Worm (Caenorhabditis elegans) whole organism, mixed stage, embryonic: ENCODE results near the gene spon-1.

Experiments used
- M03D4.4 ChIP-seq: sonication (generic microtip); optimal IDR thresholded peaks from 2 replicates; lab custom pipeline; 2017; ENCODE audit warnings: mild to moderate bottlenecking, missing genetic modification characterization, missing compliant biosample characterization
- bed-3 ChIP-seq: fragments of 200-800 bp; sonication (Bioruptor generic); optimal IDR thresholded peaks from 3 replicates; lab custom pipeline; 2018; ENCODE audit warnings: mild to moderate bottlenecking, missing genetic modification characterization, moderate library complexity, missing compliant biosample characterization
- blmp-1 ChIP-seq: fragments of 150-350 bp; optimal IDR thresholded peaks from 2 replicates; lab custom pipeline; 2014; ENCODE audit warnings: missing biosample characterization, missing genetic modification characterization
- ceh-39 ChIP-seq: fragments of 150-350 bp; optimal IDR thresholded peaks from 2 replicates; lab custom pipeline; 2014; ENCODE audit warnings: missing biosample characterization, missing genetic modification characterization
- ceh-43 ChIP-seq: fragments of 200-800 bp; sonication (Bioruptor generic); optimal IDR thresholded peaks from 2 replicates; lab custom pipeline; 2018; ENCODE audit warnings: mild to moderate bottlenecking, missing genetic modification characterization, moderate library complexity, missing compliant biosample characterization
- ceh-83 ChIP-seq: fragments of 200-800 bp; sonication (Bioruptor generic); optimal IDR thresholded peaks from 2 replicates; lab custom pipeline; 2018; ENCODE audit warnings: mild to moderate bottlenecking, missing genetic modification characterization, missing compliant biosample characterization
- ces-1 ChIP-seq: fragments of 150-350 bp; optimal IDR thresholded peaks from 2 replicates; lab custom pipeline; 2014; ENCODE audit warnings: missing biosample characterization, missing genetic modification reagents, missing genetic modification characterization
- cnd-1 ChIP-seq: fragments of 200-800 bp; sonication (Bioruptor generic); optimal IDR thresholded peaks from 2 replicates; lab custom pipeline; 2018; ENCODE audit warnings: mild to moderate bottlenecking, missing genetic modification characterization, missing compliant biosample characterization
- drap-1 ChIP-seq: fragments of 200-800 bp; sonication (Bioruptor generic); optimal IDR thresholded peaks from 3 replicates; lab custom pipeline; 2018; ENCODE audit warnings: mild to moderate bottlenecking, missing genetic modification characterization, missing compliant biosample characterization
- elt-3 ChIP-seq: fragments of 150-350 bp; optimal IDR thresholded peaks from 2 replicates; lab custom pipeline; 2014; ENCODE audit warnings: missing biosample characterization, missing genetic modification characterization
- flh-1 ChIP-seq: fragments of 200-800 bp; sonication (Bioruptor generic); optimal IDR thresholded peaks from 2 replicates; lab custom pipeline; 2018; ENCODE audit warnings: mild to moderate bottlenecking, missing genetic modification characterization, moderate library complexity, missing compliant biosample characterization
- ham-2 ChIP-seq: fragments of 200-800 bp; sonication (Bioruptor generic); optimal IDR thresholded peaks from 2 replicates; lab custom pipeline; 2018; ENCODE audit warnings: mild to moderate bottlenecking, missing genetic modification characterization, missing compliant biosample characterization
- lin-13 ChIP-seq: fragments of 150-350 bp; optimal IDR thresholded peaks from 2 replicates; lab custom pipeline; 2014; ENCODE audit warnings: missing biosample characterization, missing genetic modification characterization
- lsy-2 ChIP-seq: fragments of 150-350 bp; optimal IDR thresholded peaks from 2 replicates; lab custom pipeline; 2014; ENCODE audit warnings: missing biosample characterization, missing genetic modification characterization
- mab-5 ChIP-seq: fragments of 150-350 bp; optimal IDR thresholded peaks from 2 replicates; lab custom pipeline; 2014; ENCODE audit warnings: missing biosample characterization, missing genetic modification characterization
- mep-1 ChIP-seq: fragments of 150-350 bp; optimal IDR thresholded peaks from 2 replicates; lab custom pipeline; 2017; ENCODE audit warnings: missing biosample characterization, missing genetic modification reagents, missing genetic modification characterization, inconsistent platforms
- mls-2 ChIP-seq: sonication (generic microtip); optimal IDR thresholded peaks from 2 replicates; lab custom pipeline; 2016; ENCODE audit warnings: mild to moderate bottlenecking, missing genetic modification characterization, moderate library complexity, missing compliant biosample characterization
- nhr-12 ChIP-seq: fragments of 150-350 bp; optimal IDR thresholded peaks from 2 replicates; lab custom pipeline; 2014; ENCODE audit warnings: missing biosample characterization, missing genetic modification characterization
- nhr-2 ChIP-seq: fragments of 150-350 bp; optimal IDR thresholded peaks from 2 replicates; lab custom pipeline; 2014; ENCODE audit warnings: missing biosample characterization, missing genetic modification characterization
- nhr-237 ChIP-seq: fragments of 150-350 bp; optimal IDR thresholded peaks from 2 replicates; lab custom pipeline; 2014; ENCODE audit warnings: missing biosample characterization, missing genetic modification characterization
- nhr-28 ChIP-seq: fragments of 150-350 bp; optimal IDR thresholded peaks from 2 replicates; lab custom pipeline; 2014; ENCODE audit warnings: missing biosample characterization, missing genetic modification characterization
- nhr-76 ChIP-seq: sonication (generic microtip); optimal IDR thresholded peaks from 2 replicates; lab custom pipeline; 2017; ENCODE audit warnings: missing biosample characterization, missing genetic modification characterization
- pha-4 ChIP-seq: fragments of 150-350 bp; optimal IDR thresholded peaks from 2 replicates; lab custom pipeline; 2018; ENCODE audit warnings: missing biosample characterization, missing genetic modification reagents, missing genetic modification characterization
- sem-2 ChIP-seq: fragments of 200-800 bp; sonication (Bioruptor generic); optimal IDR thresholded peaks from 2 replicates; lab custom pipeline; 2018; ENCODE audit warnings: mild to moderate bottlenecking, missing genetic modification characterization, missing compliant biosample characterization
- snpc-4 ChIP-seq: fragments of 150-350 bp; optimal IDR thresholded peaks from 2 replicates; lab custom pipeline; 2014; ENCODE audit warnings: missing biosample characterization, missing genetic modification characterization
- sptf-1 ChIP-seq: sonication (generic microtip); optimal IDR thresholded peaks from 2 replicates; lab custom pipeline; 2017; ENCODE audit warnings: mild to moderate bottlenecking, missing genetic modification characterization, moderate library complexity, missing compliant biosample characterization
- tbx-8 ChIP-seq: fragments of 200-800 bp; sonication (Bioruptor generic); optimal IDR thresholded peaks from 2 replicates; lab custom pipeline; 2018; ENCODE audit warnings: mild to moderate bottlenecking, missing genetic modification characterization, moderate library complexity, missing compliant biosample characterization
- unc-120 ChIP-seq: sonication (generic microtip); optimal IDR thresholded peaks from 2 replicates; lab custom pipeline; 2017; ENCODE audit warnings: missing genetic modification characterization, missing compliant biosample characterization; ENCODE audit not compliant: poor library complexity, severe bottlenecking
- unc-39 ChIP-seq: fragments of 150-350 bp; optimal IDR thresholded peaks from 2 replicates; lab custom pipeline; 2014; ENCODE audit warnings: missing biosample characterization, missing genetic modification characterization
- unc-62 ChIP-seq: fragments of 150-350 bp; optimal IDR thresholded peaks from 2 replicates; lab custom pipeline; 2014; ENCODE audit warnings: missing biosample characterization, missing genetic modification reagents, missing genetic modification characterization
- zip-8 ChIP-seq: fragments of 150-350 bp; optimal IDR thresholded peaks from 2 replicates; lab custom pipeline; 2014; ENCODE audit warnings: missing biosample characterization, missing genetic modification characterization
- ztf-11 ChIP-seq: fragments of 150-350 bp; optimal IDR thresholded peaks from 2 replicates; lab custom pipeline; 2014; ENCODE audit warnings: missing biosample characterization, missing genetic modification characterization

Gene spon-1

ce11 chrII:7115638-7116037, 719 bp upstream of the spon-1 start, which contains the start of gene cutl-5:
cutl-5 (minus strand) TSS chrII:7115906.
- TF ChIP-seq pha-4 (tag; lab: Kevin White, UChicago), result no peak
- no peak for TF ChIP-seq ceh-39 (tag; lab: Kevin White, UChicago)
- TF ChIP-seq nhr-237 (tag; lab: Kevin White, UChicago), result no peak
- TF ChIP-seq elt-3 (tag; lab: Kevin White, UChicago), result no peak
- no peak for TF ChIP-seq zip-8 (tag; lab: Kevin White, UChicago)
- no peak for TF ChIP-seq blmp-1 (tag; lab: Kevin White, UChicago)
- TF ChIP-seq sem-2 (GFP tag; lab: Kevin White, UChicago), result no peak
- TF ChIP-seq drap-1 (GFP tag; lab: Kevin White, UChicago), result no peak
- TF ChIP-seq ztf-11 (tag; lab: Kevin White, UChicago), result no peak
- no peak for TF ChIP-seq unc-39 (tag; lab: Kevin White, UChicago)
- TF ChIP-seq mep-1 (tag; lab: Kevin White, UChicago), result no peak
- TF ChIP-seq nhr-12 (tag; lab: Kevin White, UChicago), result no peak
- TF ChIP-seq nhr-28 (tag; lab: Kevin White, UChicago), result no peak
- no peak for TF ChIP-seq ceh-43
- no peak for TF ChIP-seq M03D4.4 (tag; lab: Kevin White, UChicago)
- TF ChIP-seq sptf-1 (tag; lab: Kevin White, UChicago), result no peak
- TF ChIP-seq, all 35 proteins: peak for 0

DNA sequence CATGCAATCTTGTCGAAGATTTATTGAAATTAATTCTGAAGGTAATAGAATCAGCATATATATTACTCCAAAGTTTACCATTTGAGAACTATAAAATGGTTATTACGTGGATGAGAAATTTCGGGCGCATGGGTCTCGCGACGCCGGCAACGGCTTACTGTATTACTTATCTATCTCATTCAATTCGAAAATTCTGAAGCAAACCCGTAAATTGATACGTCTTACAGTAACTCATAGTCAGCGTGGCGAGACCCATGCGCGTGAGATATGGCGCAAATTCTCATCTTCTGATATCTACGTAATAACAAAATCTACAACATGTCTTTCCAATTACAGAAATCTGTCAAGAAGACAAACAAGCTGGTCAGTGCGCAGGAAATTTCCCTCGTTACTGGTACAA, 3.2 kb downstream of the spon-1 start:
- TF ChIP-seq unc-39 (tag; lab: Kevin White, UChicago), result no peak
- TF ChIP-seq bed-3 (GFP tag; lab: Kevin White, UChicago), result no peak
- TF ChIP-seq unc-62 (GFP tag; lab: Kevin White, UChicago), result no peak
- TF ChIP-seq ceh-83 (GFP tag; lab: Kevin White, UChicago), result no peak
- TF ChIP-seq unc-120, result no peak
- no peak for TF ChIP-seq nhr-2 (tag; lab: Kevin White, UChicago)
- TF ChIP-seq ceh-43, result no peak
- TF ChIP-seq ham-2 (GFP tag; lab: Kevin White, UChicago), result no peak
- TF ChIP-seq nhr-237 (tag; lab: Kevin White, UChicago), result no peak
- no peak for TF ChIP-seq ztf-11 (tag; lab: Kevin White, UChicago)
- TF ChIP-seq blmp-1 (tag; lab: Kevin White, UChicago), result no peak
- no peak for TF ChIP-seq nhr-28 (tag; lab: Kevin White, UChicago)
- TF ChIP-seq flh-1 (GFP tag; lab: Kevin White, UChicago), result no peak
- no peak for TF ChIP-seq nhr-76 (tag; lab: Kevin White, UChicago)
- TF ChIP-seq sem-2 (GFP tag; lab: Kevin White, UChicago), result no peak
- TF ChIP-seq snpc-4, result no peak
- TF ChIP-seq ces-1 (GFP tag; lab: Kevin White, UChicago), result no peak
- TF ChIP-seq mep-1 (tag; lab: Kevin White, UChicago), result no peak
- no peak for TF ChIP-seq cnd-1 (tag; lab: Kevin White, UChicago)

ce11 chrII:7121762-7122292, 5.5 kb downstream of the spon-1 start, which contains the start of gene F10E7.2:
F10E7.2 (plus strand) TSS chrII:7122242.
- no peak for TF ChIP-seq tbx-8 (GFP tag; lab: Kevin White, UChicago)
- TF ChIP-seq mab-5 (tag; lab: Kevin White, UChicago), result no peak
- no peak for TF ChIP-seq bed-3 (GFP tag; lab: Kevin White, UChicago)
- no peak for TF ChIP-seq ceh-39 (tag; lab: Kevin White, UChicago)
- TF ChIP-seq mep-1 (tag; lab: Kevin White, UChicago), result no peak

DNA sequence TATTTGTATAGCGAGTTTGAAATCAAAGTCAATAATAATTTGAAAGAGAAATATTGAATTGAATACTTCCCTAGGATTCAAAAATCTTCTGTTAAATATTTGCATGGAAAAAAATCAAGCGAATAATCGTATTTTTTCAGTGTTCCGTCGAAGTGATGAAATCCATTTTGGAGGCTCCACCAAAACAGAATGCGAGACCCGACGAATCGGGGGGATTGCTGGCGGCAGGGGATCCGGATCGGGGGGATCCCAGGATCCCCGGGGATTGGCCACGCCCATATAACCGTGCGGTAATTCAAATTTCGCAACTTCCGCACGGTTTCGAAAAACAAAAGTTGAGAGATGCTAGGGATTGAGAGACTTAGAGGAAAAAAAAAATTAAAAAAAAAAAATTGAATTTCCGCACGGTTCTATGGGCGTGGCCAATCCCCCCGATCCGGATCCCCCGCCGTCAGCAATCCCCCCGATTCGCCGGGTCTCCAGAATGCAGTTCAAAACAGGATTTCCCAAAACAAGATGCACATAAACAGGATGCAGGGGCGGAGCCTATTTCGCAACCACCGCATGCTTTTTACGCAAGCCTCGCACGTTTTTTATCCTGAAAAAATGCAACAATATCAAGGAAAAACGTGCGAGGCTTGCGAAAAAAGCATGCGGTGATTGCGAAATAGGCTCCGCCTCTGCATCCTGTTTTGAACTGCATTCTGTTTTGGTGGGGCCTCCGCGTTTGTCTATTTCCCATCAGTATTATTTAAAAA, 6.5 kb downstream of the spon-1 start, which contains the start of gene F10E7.11:
TSS of gene F10E7.11 (minus strand) at position 232 of the 758 bp plus-strand sequence.
- TF ChIP-seq blmp-1 (tag; lab: Kevin White, UChicago) (no peak), ces-1 (GFP tag; lab: Kevin White, UChicago) (no peak), cnd-1 (tag; lab: Kevin White, UChicago) (peak; percentile 16)

DNA sequence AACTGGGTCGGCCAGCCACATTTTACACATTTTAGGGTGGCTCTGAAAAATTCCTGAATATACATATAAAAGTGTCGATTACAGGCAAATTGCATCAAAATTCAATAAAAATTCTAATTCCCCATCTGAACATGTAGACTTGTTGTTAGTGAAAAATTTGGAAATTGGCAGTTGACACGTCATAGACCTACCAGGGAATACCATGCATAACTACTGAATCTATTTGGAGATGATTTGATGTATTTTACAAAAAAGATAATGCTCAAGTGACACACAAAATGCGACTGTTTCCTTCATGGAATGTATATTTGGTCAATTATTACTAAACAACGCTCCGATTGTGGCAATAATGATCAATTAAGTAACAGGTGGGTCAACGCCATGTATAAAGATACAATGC, 10.1 kb downstream of the spon-1 start, which contains the start of gene F10E7.1:
TSS of gene F10E7.1 (plus strand) at position 301 of the 400 bp plus-strand sequence.
- TF ChIP-seq lsy-2 (tag; lab: Kevin White, UChicago) (no peak), ztf-11 (tag; lab: Kevin White, UChicago) (no peak), sem-2 (GFP tag; lab: Kevin White, UChicago) (no peak), ceh-83 (GFP tag; lab: Kevin White, UChicago) (no peak), lin-13 (tag; lab: Kevin White, UChicago) (no peak), mab-5 (tag; lab: Kevin White, UChicago) (no peak), elt-3 (tag; lab: Kevin White, UChicago) (no peak), snpc-4 (no peak), unc-62 (GFP tag; lab: Kevin White, UChicago) (no peak), ceh-43 (no peak), nhr-237 (tag; lab: Kevin White, UChicago) (no peak), sptf-1 (tag; lab: Kevin White, UChicago) (no peak), unc-39 (tag; lab: Kevin White, UChicago) (no peak), nhr-12 (tag; lab: Kevin White, UChicago) (no peak), cnd-1 (tag; lab: Kevin White, UChicago) (no peak), tbx-8 (GFP tag; lab: Kevin White, UChicago) (no peak), mls-2 (tag; lab: Kevin White, UChicago) (no peak)
